Worm (Caenorhabditis elegans): ENCODE measurements around the gene srt-13.
"Not testable (repeated sequence)": the region's sequence is repeated elsewhere in the genome, so short reads cannot be mapped to it uniquely, and the experiment has no call there.

srt-13 gene

DNA sequence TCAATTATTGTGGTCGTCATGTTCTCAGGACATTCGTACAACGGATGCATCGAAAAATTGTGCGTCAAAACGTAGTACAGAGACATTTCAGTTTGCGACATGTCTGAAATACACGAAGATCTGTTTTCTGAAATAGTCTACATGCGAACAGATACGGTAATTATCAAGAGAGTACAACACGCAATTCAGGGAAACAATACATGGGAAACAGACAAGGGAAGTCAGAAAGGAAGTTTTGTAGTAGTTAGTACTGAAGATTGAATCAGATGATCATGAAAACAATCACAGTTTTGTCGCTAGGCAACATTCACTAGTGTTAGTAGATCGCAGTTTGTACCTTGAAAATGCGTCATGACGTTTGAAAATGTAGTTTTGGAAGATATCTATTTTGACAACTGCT lies at the start of gene srt-13:
Gene srt-13 (minus strand): TSS at position 101 of the 400 bp plus-strand sequence.
- no peak for TF ChIP-seq mep-1 (tag; optimal IDR thresholded peaks at IDR 0.05)
- TF ChIP-seq unc-98 (GFP tag; IDR thresholded peaks at IDR 0.05), result no peak
- TF ChIP-seq ztf-4 (tag; optimal IDR thresholded peaks at IDR 0.05), result no peak
- TF ChIP-seq vab-15 (tag; optimal IDR thresholded peaks at IDR 0.05), result no peak
- TF ChIP-seq dsc-1 (tag; optimal IDR thresholded peaks at IDR 0.05), result no peak
- no peak for TF ChIP-seq lin-13 (GFP tag; optimal IDR thresholded peaks at IDR 0.05)
- no peak for TF ChIP-seq xbp-1 (tag; optimal IDR thresholded peaks at IDR 0.05)
- TF ChIP-seq pag-3 (tag; optimal IDR thresholded peaks at IDR 0.05; ENCODE audit: borderline replicate concordance, insufficient read depth), result no peak
- TF ChIP-seq unc-86 (tag; optimal IDR thresholded peaks at IDR 0.05), result no peak
- TF ChIP-seq nhr-77 (tag; optimal IDR thresholded peaks at IDR 0.05), result no peak
- TF ChIP-seq mdl-1 (tag; optimal IDR thresholded peaks at IDR 0.05), result no peak
- TF ChIP-seq tlp-1 (tag; optimal IDR thresholded peaks at IDR 0.05), result no peak

DNA sequence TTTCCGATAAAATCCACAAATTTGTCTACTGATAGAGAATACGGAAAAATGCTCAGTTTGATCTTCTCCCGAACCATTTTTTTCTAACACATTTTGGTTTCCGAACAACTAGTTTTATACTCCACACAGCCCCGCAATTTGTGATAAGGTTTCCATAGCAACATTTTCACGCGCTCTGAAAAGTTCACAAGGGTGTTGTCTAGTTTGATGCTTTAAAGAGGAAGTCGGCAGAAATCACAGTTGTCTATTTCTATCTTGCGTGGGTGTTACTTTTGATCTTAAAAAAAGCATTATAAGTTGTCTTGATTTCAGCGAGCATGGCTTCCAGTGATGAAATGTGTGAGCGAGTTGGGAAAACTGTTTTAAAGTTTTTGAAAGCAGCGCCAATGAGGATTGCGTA lies 49.8 kb upstream of the srt-13 start, which contains the start of gene ZC132.3:
Gene ZC132.3 (minus strand): TSS at position 101 of the 400 bp plus-strand sequence.
- no peak for TF ChIP-seq grh-1 (GFP tag; IDR thresholded peaks at IDR 0.05)
- no peak for TF ChIP-seq hlh-4 (tag; optimal IDR thresholded peaks at IDR 0.05)
- no peak for TF ChIP-seq nhr-28 (tag; optimal IDR thresholded peaks at IDR 0.05)
- no peak for TF ChIP-seq vab-15 (tag; optimal IDR thresholded peaks at IDR 0.05)
- no peak for TF ChIP-seq aha-1 (tag; optimal IDR thresholded peaks at IDR 0.05)

DNA sequence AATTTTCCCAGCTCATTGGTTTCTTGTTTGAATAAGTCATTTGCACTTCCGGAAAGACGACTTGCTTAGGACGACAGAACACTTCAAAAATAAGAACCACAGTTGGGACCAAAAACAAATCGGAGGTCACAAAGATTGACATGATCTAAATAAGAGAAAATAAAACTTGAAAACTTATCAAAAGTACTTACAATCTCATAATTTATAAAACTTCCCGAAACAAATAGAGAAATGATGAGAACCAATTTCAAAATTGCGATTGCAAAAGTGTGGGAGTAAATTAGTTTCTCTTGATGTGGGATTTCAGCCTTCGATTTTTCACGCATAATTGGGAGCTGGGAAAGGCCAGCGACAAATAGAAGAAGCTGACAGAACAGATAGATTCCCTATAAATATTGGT lies 48.6 kb upstream of the srt-13 start, which contains the start of gene ZC132.11:
Gene ZC132.11 (minus strand): TSS at position 101 of the 400 bp plus-strand sequence.
- TF ChIP-seq hlh-17 (GFP tag; optimal IDR thresholded peaks at IDR 0.05; ENCODE audit: borderline replicate concordance) (no peak), ceh-8 (GFP tag; optimal IDR thresholded peaks at IDR 0.05) (no peak), zip-4 (GFP tag; optimal IDR thresholded peaks at IDR 0.05) (no peak), dpl-1 (GFP tag; optimal IDR thresholded peaks at IDR 0.05) (no peak), swsn-7 (tag; optimal IDR thresholded peaks at IDR 0.05) (no peak), C34B4.2 (tag; optimal IDR thresholded peaks at IDR 0.05) (no peak), ets-5 (GFP tag; IDR thresholded peaks at IDR 0.05) (no peak), pag-3 (tag; optimal IDR thresholded peaks at IDR 0.05; ENCODE audit: borderline replicate concordance, insufficient read depth) (no peak), aha-1 (tag; optimal IDR thresholded peaks at IDR 0.05) (no peak)

DNA sequence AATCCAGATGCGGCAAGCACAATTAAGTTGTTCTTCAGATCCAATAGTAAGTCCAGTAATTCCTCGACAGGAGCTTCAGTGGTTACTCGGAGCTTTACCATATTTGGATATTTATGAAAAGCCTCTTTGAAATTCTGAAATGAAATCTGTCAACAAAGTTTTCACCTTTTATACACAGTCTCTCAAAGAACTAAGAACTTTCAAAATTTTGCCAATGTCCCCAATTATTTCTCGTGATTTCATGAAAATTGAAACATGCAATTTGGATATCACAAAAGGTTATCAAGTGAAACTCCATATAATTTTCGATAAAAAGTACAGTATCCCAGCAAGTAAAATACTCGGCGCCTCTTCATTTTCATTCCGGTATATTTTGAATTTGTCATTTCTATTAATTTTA lies 46.0 kb upstream of the srt-13 start, which contains the start of gene F47D2.11:
Gene F47D2.11 (minus strand): TSS at position 101 of the 400 bp plus-strand sequence.
- TF ChIP-seq zip-4 (GFP tag; optimal IDR thresholded peaks at IDR 0.05), result no peak
- no peak for TF ChIP-seq ztf-4 (tag; optimal IDR thresholded peaks at IDR 0.05)
- no peak for TF ChIP-seq nhr-19 (GFP tag; conservative IDR thresholded peaks at IDR 0.05)
- TF ChIP-seq jun-1 (tag; optimal IDR thresholded peaks at IDR 0.05), result no peak
- no peak for TF ChIP-seq elt-3 (tag; optimal IDR thresholded peaks at IDR 0.05)
- TF ChIP-seq irx-1 (tag; optimal IDR thresholded peaks at IDR 0.05), result no peak
- no peak for TF ChIP-seq lir-3 (tag; optimal IDR thresholded peaks at IDR 0.05; ENCODE audit: poor library complexity)
- TF ChIP-seq fos-1 (tag; optimal IDR thresholded peaks at IDR 0.05), result no peak
- TF ChIP-seq efl-3 (GFP tag; optimal IDR thresholded peaks at IDR 0.05), result no peak
- no peak for TF ChIP-seq mef-2 (tag; optimal IDR thresholded peaks at IDR 0.05)

DNA sequence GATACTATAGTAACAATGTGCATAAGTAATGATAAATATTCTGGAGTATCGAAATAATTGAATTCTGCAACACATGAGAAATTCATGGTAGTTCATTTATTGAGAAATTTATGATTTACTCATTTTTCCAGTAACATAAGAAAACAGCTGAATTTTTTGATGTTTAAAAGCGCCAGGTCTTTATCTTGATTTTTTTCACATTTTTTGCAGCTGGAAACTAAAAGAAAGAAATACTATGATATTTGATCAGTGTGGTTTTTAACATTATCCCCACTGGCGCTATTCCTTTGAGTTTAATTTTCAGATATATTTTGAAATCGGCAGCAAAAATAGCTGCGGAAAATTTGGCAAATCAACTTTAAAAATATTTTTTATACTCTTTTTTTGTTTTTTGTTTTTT lies 43.5 kb upstream of the srt-13 start, which contains the start of gene srh-194:
Gene srh-194 (minus strand): TSS at position 101 of the 400 bp plus-strand sequence.
- peak; percentile 6 for TF ChIP-seq nhr-85 (tag)

DNA sequence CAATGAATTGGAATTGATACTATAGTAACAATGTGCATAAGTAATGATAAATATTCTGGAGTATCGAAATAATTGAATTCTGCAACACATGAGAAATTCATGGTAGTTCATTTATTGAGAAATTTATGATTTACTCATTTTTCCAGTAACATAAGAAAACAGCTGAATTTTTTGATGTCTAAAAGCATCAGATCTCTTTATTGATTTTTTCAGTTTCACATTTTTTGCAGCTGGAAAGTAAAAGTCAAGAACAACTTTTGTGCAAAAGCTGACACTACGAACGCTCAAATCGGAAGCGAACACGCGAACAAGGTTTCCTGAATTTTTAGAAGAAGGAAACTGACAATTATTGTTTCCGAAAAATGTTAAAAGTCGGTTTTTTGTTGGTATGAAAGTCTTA lies 40.1 kb upstream of the srt-13 start, which contains the start of gene srh-193:
Gene srh-193 (minus strand): TSS at position 101 of the 400 bp plus-strand sequence.
- not testable (repeated sequence) for TF ChIP-seq efl-1 (optimal IDR thresholded peaks at IDR 0.05)
- TF ChIP-seq efl-1 (GFP tag; optimal IDR thresholded peaks at IDR 0.05 in 1 of 2), result peak in 1 of 2 experiments; percentile 71
